Worm (Caenorhabditis elegans): Measurements from ENCODE around the gene fbxa-98.
"Not testable (repeated sequence)": the region's sequence is repeated elsewhere in the genome, so short reads cannot be mapped to it uniquely, and the experiment has no call there.

The fbxa-98 gene

ce11 chrIV:13651411-13651810 lies 18.2 kb downstream of the fbxa-98 start, which contains the start of gene C08F11.12:
Gene C08F11.12 (minus strand): TSS chrIV:13651511.
- TF ChIP-seq pros-1 (tag; optimal IDR thresholded peaks at IDR 0.05); elt-2 (tag; optimal IDR thresholded peaks at IDR 0.05); sox-2 (GFP tag; IDR thresholded peaks at IDR 0.05): not testable (repeated sequence)

- not testable (repeated sequence) for TF ChIP-seq pat-9, ttx-3, nhr-232 (tag; optimal IDR thresholded peaks at IDR 0.05)
Measured at ce11 chrIV:13652023-13652422, 18.8 kb downstream of the fbxa-98 start, which contains the start of gene Y45F10C.6. Gene Y45F10C.6 (plus strand): TSS chrIV:13652323.

ce11 chrIV:13659449-13659848 lies 26.2 kb downstream of the fbxa-98 start, which contains the start of gene Y45F10C.1:
Gene Y45F10C.1 (minus strand): TSS chrIV:13659549.
- TF ChIP-seq ttx-3, ceh-34, eyg-1 (tag; optimal IDR thresholded peaks at IDR 0.05): not testable (repeated sequence)

ce11 chrIV:13662570-13662969 lies 29.4 kb downstream of the fbxa-98 start, which contains the start of gene Y45F10C.2:
Gene Y45F10C.2 (minus strand): TSS chrIV:13662670.
- not testable (repeated sequence) for TF ChIP-seq hlh-8 (tag; optimal IDR thresholded peaks at IDR 0.05); hlh-13 (GFP tag; optimal IDR thresholded peaks at IDR 0.05); ceh-2 (tag; optimal IDR thresholded peaks at IDR 0.05)

- TF ChIP-seq sox-4 (tag; optimal IDR thresholded peaks at IDR 0.05) (no peak), lim-6 (tag; optimal IDR thresholded peaks at IDR 0.05) (no peak), lin-11 (tag; optimal IDR thresholded peaks at IDR 0.05) (no peak), che-1 (tag; optimal IDR thresholded peaks at IDR 0.05) (no peak), ceh-30 (tag; optimal IDR thresholded peaks at IDR 0.05) (no peak), unc-3 (GFP tag; conservative IDR thresholded peaks at IDR 0.05) (no peak), unc-3 (tag; optimal IDR thresholded peaks at IDR 0.05) (no peak), unc-42 (tag; optimal IDR thresholded peaks at IDR 0.05) (no peak), hlh-6 (tag; optimal IDR thresholded peaks at IDR 0.05) (no peak), unc-86 (tag; optimal IDR thresholded peaks at IDR 0.05) (no peak), ceh-34 (tag; optimal IDR thresholded peaks at IDR 0.05) (no peak), C38D4.7 (GFP tag; optimal IDR thresholded peaks at IDR 0.05) (no peak), hlh-15 (tag; optimal IDR thresholded peaks at IDR 0.05) (no peak), ceh-19 (GFP tag; optimal IDR thresholded peaks at IDR 0.05) (no peak), syd-9 (tag; optimal IDR thresholded peaks at IDR 0.05) (no peak), F13H6.1 (tag; optimal IDR thresholded peaks at IDR 0.05) (no peak), ceh-6 (GFP tag; optimal IDR thresholded peaks at IDR 0.05) (no peak), T23F11.4 (GFP tag; optimal IDR thresholded peaks at IDR 0.05) (no peak)
Measured at ce11 chrIV:13664090-13664489, 30.9 kb downstream of the fbxa-98 start, which contains the start of gene Y45F10C.4. Gene Y45F10C.4 (minus strand): TSS chrIV:13664190.

- TF ChIP-seq C08G9.2 (tag; optimal IDR thresholded peaks at IDR 0.05) = no peak
- TF ChIP-seq ztf-16 (tag; optimal IDR thresholded peaks at IDR 0.05) = no peak
- TF ChIP-seq hlh-15 (tag; optimal IDR thresholded peaks at IDR 0.05) = no peak
- no peak for TF ChIP-seq ets-4 (tag; optimal IDR thresholded peaks at IDR 0.05)
- no peak for TF ChIP-seq ceh-6 (GFP tag; optimal IDR thresholded peaks at IDR 0.05)
- TF ChIP-seq ref-2 (tag; optimal IDR thresholded peaks at IDR 0.05) = no peak
- no peak for TF ChIP-seq lin-11 (tag; optimal IDR thresholded peaks at IDR 0.05)
Measured at ce11 chrIV:13665073-13665472, 31.9 kb downstream of the fbxa-98 start.
